Worm (Caenorhabditis elegans): Measurements from ENCODE around the gene C06E1.1.

DNA sequence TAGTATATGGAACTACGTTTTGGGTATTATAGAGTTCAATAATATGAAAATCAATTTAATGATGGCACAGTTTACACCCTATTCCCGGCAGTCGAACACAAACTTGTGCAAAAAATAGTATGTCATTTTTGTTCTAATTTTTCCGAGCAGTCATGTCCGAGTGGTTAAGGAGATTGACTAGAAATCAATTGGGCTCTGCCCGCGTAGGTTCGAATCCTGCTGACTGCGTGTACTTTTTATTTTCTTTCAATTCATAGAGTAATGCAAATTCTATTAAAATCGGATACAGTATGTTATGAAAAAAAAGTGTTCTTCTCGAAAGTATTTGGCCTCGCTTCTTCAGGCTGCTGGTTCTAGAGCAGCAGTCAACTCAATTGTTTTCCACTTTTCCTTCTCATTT, 40.4 kb downstream of the C06E1.1 start:
- TF ChIP-seq dao-5 (tag; optimal IDR thresholded peaks at IDR 0.05) (no peak), him-1 (tag; optimal IDR thresholded peaks at IDR 0.05) (no peak)

Measured in whole organism, L4/young adult.